Worm (Caenorhabditis elegans) whole organism, midembryonic: ENCODE data around the gene lgc-42.

Experiments
- T22C8.4 ChIP-seq: fragments of 200-800 bp; sonication (Bioruptor generic); IDR thresholded peaks from 2 replicates; pipeline ENCODE4 v1.3.6; 2022; ENCODE audit warnings: missing genetic modification characterization, missing compliant biosample characterization
- cog-1 ChIP-seq: sonication (generic microtip); optimal IDR thresholded peaks from 2 replicates; lab custom pipeline; 2016; ENCODE audit warnings: missing genetic modification characterization, missing compliant biosample characterization
- flt-1 ChIP-seq: fragments of 200-800 bp; sonication (Bioruptor generic); IDR thresholded peaks from 2 replicates; pipeline ENCODE4 v1.3.6; 2022; ENCODE audit warnings: missing genetic modification characterization, missing compliant biosample characterization
- klf-2 ChIP-seq: fragments of 200-800 bp; sonication (Bioruptor generic); conservative IDR thresholded peaks from 2 replicates; pipeline ENCODE4 v1.3.6; 2022; ENCODE audit warnings: missing genetic modification reagents, missing genetic modification characterization, missing compliant biosample characterization
- med-1 ChIP-seq: sonication (generic microtip); optimal IDR thresholded peaks from 2 replicates; lab custom pipeline; 2017; ENCODE audit warnings: missing genetic modification characterization, mild to moderate bottlenecking, missing compliant biosample characterization, antibody characterized with exemption, missing genetic modification reagents; ENCODE audit not compliant: insufficient read depth
- ref-1 ChIP-seq: fragments of 200-800 bp; sonication (Bioruptor generic); conservative IDR thresholded peaks from 2 replicates; pipeline ENCODE4 v1.3.6; 2022; ENCODE audit warnings: missing genetic modification reagents, missing genetic modification characterization, missing compliant biosample characterization
- tab-1 ChIP-seq: fragments of 200-800 bp; sonication (Bioruptor generic); IDR thresholded peaks from 2 replicates; pipeline ENCODE4 v1.3.6; 2022; ENCODE audit warnings: missing genetic modification characterization, missing compliant biosample characterization
- ztf-23 ChIP-seq: fragments of 200-800 bp; sonication (Bioruptor generic); IDR thresholded peaks from 2 replicates; pipeline ENCODE4 v1.3.6; 2022; ENCODE audit warnings: missing genetic modification reagents, missing genetic modification characterization, missing compliant biosample characterization
- ztf-29 ChIP-seq: fragments of 200-800 bp; sonication (Bioruptor generic); IDR thresholded peaks from 2 replicates; pipeline ENCODE4 v1.3.6; 2022; ENCODE audit warnings: missing genetic modification reagents, missing genetic modification characterization, missing compliant biosample characterization

lgc-42 gene

DNA sequence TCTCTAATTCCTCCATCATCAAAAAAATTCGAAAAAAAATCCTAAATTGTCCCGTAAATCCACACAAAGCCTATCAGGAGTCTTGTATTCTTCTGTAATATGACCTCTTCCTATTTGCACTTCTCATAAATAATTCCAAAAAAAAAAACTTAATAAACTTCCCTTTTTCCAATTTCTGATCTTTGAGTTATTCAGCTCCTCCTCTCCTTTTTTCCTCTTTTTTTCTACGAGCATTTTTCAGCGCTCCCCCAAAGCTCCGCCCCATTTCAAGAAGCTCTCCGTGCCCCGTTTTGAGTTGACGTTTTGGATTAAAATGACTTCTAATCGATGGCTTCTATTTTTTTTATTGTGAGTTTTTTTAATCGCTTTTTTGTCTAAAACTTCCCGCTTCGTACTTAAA lies at the start of gene lgc-42:
TSS of gene lgc-42 (plus strand) at position 301 of the 400 bp plus-strand sequence.
- TF ChIP-seq med-1 (GFP tag; lab: Kevin White, UChicago) (no peak), tab-1 (GFP tag; lab: Robert Waterston, UW) (no peak), cog-1 (tag; lab: Kevin White, UChicago) (no peak), T22C8.4 (GFP tag; lab: Robert Waterston, UW) (no peak), ztf-23 (GFP tag; lab: Robert Waterston, UW) (no peak), klf-2 (GFP tag; lab: Robert Waterston, UW) (no peak), flt-1 (GFP tag; lab: Robert Waterston, UW) (no peak), ztf-29 (GFP tag; lab: Robert Waterston, UW) (no peak), ref-1 (GFP tag; lab: Robert Waterston, UW) (no peak)

DNA sequence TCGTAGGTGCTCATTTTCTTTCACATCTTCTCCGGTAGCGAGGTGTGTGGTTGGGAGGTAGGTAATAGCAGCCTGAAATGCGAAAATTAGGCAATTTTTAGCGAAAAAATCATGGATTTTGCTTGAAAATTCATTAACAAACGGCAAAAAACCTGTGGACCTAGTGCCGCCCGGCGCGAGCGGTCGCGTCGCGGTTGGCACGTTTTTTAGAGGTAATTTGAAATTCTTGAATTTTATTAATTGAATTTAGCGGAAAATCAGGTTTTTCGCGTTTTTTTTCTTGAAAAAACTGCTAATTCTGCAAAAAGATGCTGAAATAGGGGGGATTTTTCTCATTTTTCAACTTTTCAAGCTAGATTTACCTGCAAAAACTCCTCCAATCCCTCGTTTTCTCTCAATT lies 48.3 kb upstream of the lgc-42 start:
- TF ChIP-seq ztf-29 (GFP tag; lab: Robert Waterston, UW) (no peak), tab-1 (GFP tag; lab: Robert Waterston, UW) (no peak), flt-1 (GFP tag; lab: Robert Waterston, UW) (no peak), cog-1 (tag; lab: Kevin White, UChicago) (no peak), T22C8.4 (GFP tag; lab: Robert Waterston, UW) (no peak), ref-1 (GFP tag; lab: Robert Waterston, UW) (no peak), klf-2 (GFP tag; lab: Robert Waterston, UW) (no peak), ztf-23 (GFP tag; lab: Robert Waterston, UW) (no peak), med-1 (GFP tag; lab: Kevin White, UChicago) (no peak)

DNA sequence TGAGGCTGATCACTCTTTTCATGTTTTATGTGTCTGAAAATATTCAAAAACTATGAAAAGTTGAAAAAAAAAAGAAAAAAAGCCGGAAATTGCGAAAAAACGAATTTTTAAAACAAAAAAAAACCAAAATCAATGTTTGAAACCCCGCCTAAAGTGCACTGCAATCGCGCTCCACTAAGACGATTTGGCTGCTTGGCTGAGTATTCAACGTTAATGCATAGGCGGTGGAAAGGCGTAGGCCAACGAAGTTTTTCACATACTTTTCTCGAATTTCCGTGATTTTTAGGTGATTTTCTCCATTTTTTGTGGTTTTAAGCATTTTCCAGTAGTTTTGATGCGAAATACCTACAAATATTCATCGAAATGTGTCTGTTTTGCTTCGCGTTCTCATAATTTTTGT lies 47.4 kb upstream of the lgc-42 start, which contains the start of the genes polh-1 and rps-22:
TSS of gene polh-1 (minus strand) at position 34 of the 400 bp plus-strand sequence.
TSS of gene rps-22 (plus strand) at position 300 of the 400 bp plus-strand sequence.
- peak; percentile 65; the same call in 1 of the 2 replicates for TF ChIP-seq flt-1 (GFP tag; lab: Robert Waterston, UW)
- no peak for TF ChIP-seq tab-1 (GFP tag; lab: Robert Waterston, UW)
- TF ChIP-seq cog-1 (tag; lab: Kevin White, UChicago), result peak; percentile 72
- peak; percentile 50 for TF ChIP-seq ztf-23 (GFP tag; lab: Robert Waterston, UW)

DNA sequence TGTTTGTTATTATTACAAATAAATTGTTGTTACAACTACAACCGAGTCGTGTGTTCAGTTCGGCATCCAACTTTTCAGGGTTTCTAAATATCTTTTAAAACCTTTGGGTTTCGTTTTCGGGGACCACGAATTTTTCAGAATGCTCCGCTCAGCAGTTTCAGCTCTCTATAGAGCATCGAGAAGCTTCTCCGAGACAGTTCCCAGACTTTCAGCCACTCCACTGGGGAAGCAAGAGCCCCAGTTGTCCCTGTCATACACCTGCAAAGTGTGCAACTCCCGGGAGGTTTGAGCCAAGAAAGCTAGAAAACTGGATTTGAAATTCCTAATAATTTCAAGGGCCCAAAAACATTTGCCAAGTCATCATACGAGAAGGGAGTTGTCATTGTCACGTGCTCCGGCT lies 46.3 kb upstream of the lgc-42 start, which contains the start of gene F53A3.7:
TSS of gene F53A3.7 (plus strand) at position 139 of the 400 bp plus-strand sequence.
- TF ChIP-seq cog-1 (tag; lab: Kevin White, UChicago), result no peak
- no peak for TF ChIP-seq T22C8.4 (GFP tag; lab: Robert Waterston, UW)
- no peak for TF ChIP-seq ref-1 (GFP tag; lab: Robert Waterston, UW)
- TF ChIP-seq med-1 (GFP tag; lab: Kevin White, UChicago), result no peak

ce11 chrIII:1955520-1956095 lies 42.1 kb upstream of the lgc-42 start:
- TF ChIP-seq ref-1 (GFP tag; lab: Robert Waterston, UW), result no peak
- peak; percentile 98 for TF ChIP-seq T22C8.4 (GFP tag; lab: Robert Waterston, UW)

DNA sequence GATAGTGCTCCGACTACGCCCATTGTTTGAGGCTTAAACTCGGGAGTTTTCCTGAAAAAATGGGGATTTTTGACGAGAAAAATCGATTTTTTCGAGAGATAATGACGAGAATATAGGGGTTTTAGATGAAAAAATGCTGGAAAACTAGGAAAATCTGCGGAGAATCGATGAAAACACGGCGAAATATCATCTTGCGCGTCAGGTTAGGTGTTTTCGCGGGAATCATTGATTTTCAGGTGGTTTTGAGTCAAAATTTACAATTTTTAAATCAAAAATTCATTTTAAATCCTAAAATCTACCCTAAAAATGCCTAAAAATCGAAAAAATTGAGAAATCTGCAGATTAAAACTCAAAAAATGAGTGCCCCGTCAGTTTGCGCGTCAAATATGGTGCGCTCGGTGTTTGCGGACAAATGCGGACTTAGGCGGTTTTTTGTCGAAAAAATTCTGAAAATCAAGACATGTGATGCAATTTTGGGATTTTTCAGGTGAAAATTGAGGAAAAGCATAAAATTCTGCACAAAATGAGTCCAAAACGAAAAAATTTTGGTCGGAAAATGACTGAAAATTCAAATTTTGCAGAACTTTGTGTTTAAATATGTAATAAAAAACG lies 35.7 kb upstream of the lgc-42 start, which contains the start of gene mboa-6:
TSS of gene mboa-6 (minus strand) at position 51 of the 612 bp plus-strand sequence.
- no peak for TF ChIP-seq ref-1 (GFP tag; lab: Robert Waterston, UW)
- TF ChIP-seq cog-1 (tag; lab: Kevin White, UChicago), result no peak
- TF ChIP-seq T22C8.4 (GFP tag; lab: Robert Waterston, UW), result no peak
- no peak for TF ChIP-seq ztf-23 (GFP tag; lab: Robert Waterston, UW)
- TF ChIP-seq med-1 (GFP tag; lab: Kevin White, UChicago), result no peak
- no peak for TF ChIP-seq klf-2 (GFP tag; lab: Robert Waterston, UW)
- TF ChIP-seq tab-1 (GFP tag; lab: Robert Waterston, UW), result no peak
- TF ChIP-seq ztf-29 (GFP tag; lab: Robert Waterston, UW), result no peak
- no peak for TF ChIP-seq flt-1 (GFP tag; lab: Robert Waterston, UW)

DNA sequence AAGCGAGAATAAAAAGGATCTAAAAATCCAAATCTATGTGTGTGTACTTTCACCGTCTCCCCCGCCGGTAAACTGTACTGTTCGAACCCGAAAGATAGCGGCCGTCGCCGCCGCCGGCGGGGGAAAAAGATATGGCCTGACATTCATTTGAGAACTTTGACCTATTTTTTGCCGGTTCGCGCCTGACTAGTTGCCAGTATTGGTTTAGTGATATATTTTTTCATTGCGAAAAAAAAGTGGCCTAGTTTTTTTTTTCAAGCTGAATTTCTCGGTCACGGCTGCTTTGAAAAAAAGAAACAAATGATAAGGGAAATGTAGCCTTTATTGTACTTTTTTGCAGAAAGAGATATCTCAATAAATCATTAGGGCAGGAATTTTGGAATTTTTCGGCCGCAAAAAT lies 35.1 kb upstream of the lgc-42 start:
- TF ChIP-seq klf-2 (GFP tag; lab: Robert Waterston, UW) (no peak), med-1 (GFP tag; lab: Kevin White, UChicago) (no peak), T22C8.4 (GFP tag; lab: Robert Waterston, UW) (no peak), cog-1 (tag; lab: Kevin White, UChicago) (no peak), tab-1 (GFP tag; lab: Robert Waterston, UW) (no peak), ztf-23 (GFP tag; lab: Robert Waterston, UW) (no peak), ref-1 (GFP tag; lab: Robert Waterston, UW) (no peak), ztf-29 (GFP tag; lab: Robert Waterston, UW) (no peak), flt-1 (GFP tag; lab: Robert Waterston, UW) (no peak)

DNA sequence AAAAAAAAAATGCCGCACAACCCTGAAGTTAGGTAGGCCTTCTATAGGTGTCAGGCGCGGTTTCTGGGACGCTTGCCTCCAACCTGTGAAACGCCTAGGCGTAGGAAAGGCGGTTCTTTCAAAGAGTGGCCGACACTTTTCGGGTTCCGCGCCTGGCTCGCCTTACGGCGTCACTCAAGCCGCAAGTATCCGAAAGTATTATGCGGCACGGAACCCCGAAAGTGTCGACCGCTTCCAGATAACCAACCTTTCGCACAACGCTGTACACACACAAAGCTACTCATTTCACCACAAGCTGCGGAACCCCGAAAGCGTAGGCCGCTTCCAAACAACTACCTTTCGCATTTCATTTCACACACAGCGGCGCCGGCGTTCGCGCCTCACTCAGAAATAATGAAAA lies 34.5 kb upstream of the lgc-42 start:
- TF ChIP-seq T22C8.4 (GFP tag; lab: Robert Waterston, UW) (no peak), klf-2 (GFP tag; lab: Robert Waterston, UW) (no peak)

ce11 chrIII:1965161-1965560 lies 32.5 kb upstream of the lgc-42 start:
- TF ChIP-seq T22C8.4 (GFP tag; lab: Robert Waterston, UW), result peak; percentile 75

ce11 chrIII:1965580-1965979 lies 32.1 kb upstream of the lgc-42 start:
- peak; percentile 81 for TF ChIP-seq T22C8.4 (GFP tag; lab: Robert Waterston, UW)
